Worm (Caenorhabditis elegans) whole organism, late embryonic: ENCODE data around the gene gmpr-1.

ENCODE experiments used
- F13H6.1 ChIP-seq: sonication (generic microtip); optimal IDR thresholded peaks from 2 replicates; lab custom pipeline; 2016; ENCODE audit warnings: missing genetic modification characterization, missing compliant biosample characterization
- K02D7.2 ChIP-seq: sonication (generic microtip); optimal IDR thresholded peaks from 2 replicates; lab custom pipeline; 2017; ENCODE audit warnings: mild to moderate bottlenecking, missing genetic modification characterization, missing compliant biosample characterization
- T23F11.4 ChIP-seq: fragments of 200-800 bp; sonication (Bioruptor generic); optimal IDR thresholded peaks from 2 replicates; lab custom pipeline; 2018; ENCODE audit warnings: mild to moderate bottlenecking, missing genetic modification characterization, missing compliant biosample characterization
- ama-1 ChIP-seq: fragments of 150-350 bp; optimal IDR thresholded peaks from 2 replicates; lab custom pipeline; 2014
- ceh-14 ChIP-seq: sonication (generic microtip); optimal IDR thresholded peaks from 2 replicates; lab custom pipeline; 2016; ENCODE audit warnings: missing genotype, missing genetic modification characterization, missing compliant biosample characterization
- ceh-2 ChIP-seq: sonication (generic microtip); optimal IDR thresholded peaks from 2 replicates; lab custom pipeline; 2016; ENCODE audit warnings: missing genotype, missing genetic modification characterization, missing compliant biosample characterization
- ceh-22 ChIP-seq: sonication (generic microtip); optimal IDR thresholded peaks from 2 replicates; lab custom pipeline; 2017; ENCODE audit warnings: missing biosample characterization, missing genetic modification characterization
- ceh-24 ChIP-seq: sonication (generic microtip); optimal IDR thresholded peaks from 2 replicates; lab custom pipeline; 2016; ENCODE audit warnings: mild to moderate bottlenecking, missing genetic modification characterization, missing compliant biosample characterization
- ceh-31 ChIP-seq: sonication (generic microtip); optimal IDR thresholded peaks from 2 replicates; lab custom pipeline; 2016; ENCODE audit warnings: missing genetic modification characterization, missing compliant biosample characterization
- ceh-34 ChIP-seq: sonication (generic microtip); optimal IDR thresholded peaks from 2 replicates; lab custom pipeline; 2016; ENCODE audit warnings: mild to moderate bottlenecking, missing genetic modification characterization, missing compliant biosample characterization
- ceh-45 ChIP-seq: fragments of 200-800 bp; sonication (Bioruptor generic); IDR thresholded peaks from 2 replicates; pipeline ENCODE4 v1.3.6; 2022; ENCODE audit warnings: missing genetic modification reagents, missing genetic modification characterization, missing compliant biosample characterization
- ceh-6 ChIP-seq: fragments of 200-800 bp; sonication (Bioruptor generic); optimal IDR thresholded peaks from 2 replicates; lab custom pipeline; 2018; ENCODE audit warnings: mild to moderate bottlenecking, missing genetic modification characterization, missing compliant biosample characterization
- ceh-9 ChIP-seq: sonication (generic microtip); optimal IDR thresholded peaks from 2 replicates; lab custom pipeline; 2016; ENCODE audit warnings: mild to moderate bottlenecking, missing genetic modification characterization, inconsistent platforms, missing compliant biosample characterization
- dmd-4 ChIP-seq: sonication (generic microtip); optimal IDR thresholded peaks from 2 replicates; lab custom pipeline; 2016; ENCODE audit warnings: borderline replicate concordance, missing genetic modification characterization, missing compliant biosample characterization
- dve-1 ChIP-seq: sonication (generic microtip); optimal IDR thresholded peaks from 2 replicates; lab custom pipeline; 2017; ENCODE audit warnings: antibody characterized with exemption, mild to moderate bottlenecking, missing genetic modification characterization, missing compliant biosample characterization
- elt-2 ChIP-seq: sonication (generic microtip); optimal IDR thresholded peaks from 2 replicates; lab custom pipeline; 2016; ENCODE audit warnings: missing genetic modification reagents, missing genetic modification characterization, missing compliant biosample characterization
- fkh-10 ChIP-seq: fragments of 150-350 bp; optimal IDR thresholded peaks from 2 replicates; lab custom pipeline; 2014; ENCODE audit warnings: missing biosample characterization, missing genetic modification reagents, missing genetic modification characterization
- fkh-6 ChIP-seq: sonication (generic microtip); optimal IDR thresholded peaks from 2 replicates; lab custom pipeline; 2016; ENCODE audit warnings: missing genetic modification characterization, missing compliant biosample characterization
- gmeb-2 ChIP-seq: sonication (generic microtip); optimal IDR thresholded peaks from 2 replicates; lab custom pipeline; 2016; ENCODE audit warnings: missing genetic modification characterization, inconsistent platforms, missing compliant biosample characterization
- hlh-13 ChIP-seq: fragments of 200-800 bp; sonication (Bioruptor generic); optimal IDR thresholded peaks from 2 replicates; lab custom pipeline; 2018; ENCODE audit warnings: mild to moderate bottlenecking, missing genetic modification characterization, missing compliant biosample characterization
- hlh-30 ChIP-seq: sonication (generic microtip); optimal IDR thresholded peaks from 2 replicates; lab custom pipeline; 2017; ENCODE audit warnings: antibody characterized with exemption, missing genetic modification characterization, missing compliant biosample characterization; ENCODE audit not compliant: insufficient read depth
- lin-11 ChIP-seq: fragments of 200-800 bp; sonication (Bioruptor generic); optimal IDR thresholded peaks from 2 replicates; lab custom pipeline; 2018; ENCODE audit warnings: mild to moderate bottlenecking, missing genetic modification characterization, missing compliant biosample characterization
- mec-3 ChIP-seq: sonication (generic microtip); optimal IDR thresholded peaks from 2 replicates; lab custom pipeline; 2016; ENCODE audit warnings: borderline replicate concordance, missing genetic modification characterization, missing compliant biosample characterization
- nfya-1 ChIP-seq: sonication (generic microtip); optimal IDR thresholded peaks from 2 replicates; lab custom pipeline; 2017; ENCODE audit warnings: missing genetic modification characterization, mild to moderate bottlenecking, missing compliant biosample characterization, antibody characterized with exemption, moderate library complexity
- nhr-11 ChIP-seq: fragments of 150-350 bp; optimal IDR thresholded peaks from 2 replicates; lab custom pipeline; 2014; ENCODE audit warnings: missing biosample characterization, missing genetic modification characterization
- npax-4 ChIP-seq: sonication (generic microtip); optimal IDR thresholded peaks from 2 replicates; lab custom pipeline; 2016; ENCODE audit warnings: missing genetic modification characterization, missing compliant biosample characterization
- pag-3 ChIP-seq: sonication (generic microtip); optimal IDR thresholded peaks from 2 replicates; lab custom pipeline; 2016; ENCODE audit warnings: missing compliant biosample characterization, missing genetic modification characterization, borderline replicate concordance
- pha-2 ChIP-seq: sonication (generic microtip); optimal IDR thresholded peaks from 2 replicates; lab custom pipeline; 2017; ENCODE audit warnings: mild to moderate bottlenecking, missing genetic modification characterization, missing compliant biosample characterization
- pha-4 ChIP-seq: fragments of 150-350 bp; optimal IDR thresholded peaks from 2 replicates; lab custom pipeline; 2018; ENCODE audit warnings: missing biosample characterization, missing genetic modification reagents, missing genetic modification characterization
- pros-1 ChIP-seq: fragments of 150-350 bp; optimal IDR thresholded peaks from 2 replicates; lab custom pipeline; 2014; ENCODE audit warnings: missing biosample characterization, missing genetic modification reagents, missing genetic modification characterization
- rnt-1 ChIP-seq: sonication (generic microtip); optimal IDR thresholded peaks from 2 replicates; lab custom pipeline; 2016; ENCODE audit warnings: missing genetic modification characterization, missing compliant biosample characterization
- sdc-2 ChIP-seq: sonication (generic microtip); optimal IDR thresholded peaks from 2 replicates; lab custom pipeline; 2016; ENCODE audit warnings: missing genotype, missing genetic modification characterization, missing compliant biosample characterization
- sox-2 ChIP-seq: fragments of 200-800 bp; sonication (Bioruptor generic); IDR thresholded peaks from 2 replicates; pipeline ENCODE4 v1.3.6; 2022; ENCODE audit warnings: missing genetic modification reagents, missing genetic modification characterization, missing compliant biosample characterization
- syd-9 ChIP-seq: sonication (generic microtip); optimal IDR thresholded peaks from 2 replicates; lab custom pipeline; 2016; ENCODE audit warnings: mild to moderate bottlenecking, missing genetic modification characterization, moderate library complexity, missing compliant biosample characterization
- tbx-2 ChIP-seq: sonication (generic microtip); optimal IDR thresholded peaks from 2 replicates; lab custom pipeline; 2016; ENCODE audit warnings: missing genetic modification characterization, missing compliant biosample characterization
- tbx-7 ChIP-seq: sonication (generic microtip); optimal IDR thresholded peaks from 2 replicates; lab custom pipeline; 2016; ENCODE audit warnings: missing genotype, missing genetic modification characterization, missing compliant biosample characterization
- ttx-3 ChIP-seq: sonication (generic microtip); optimal IDR thresholded peaks from 2 replicates; lab custom pipeline; 2016; ENCODE audit warnings: missing genetic modification reagents, missing genetic modification characterization, missing compliant biosample characterization
- unc-3 ChIP-seq, 2 experiments: fragments of 200-800 bp in 1 of 2; sonication (Bioruptor generic) in 1 of 2; sonication (generic microtip) in 1 of 2; conservative IDR thresholded peaks in 1 of 2; optimal IDR thresholded peaks in 1 of 2; 2 replicates each; pipeline versions ENCODE4 v1.3.6 to Lab custom; 2016 to 2022; ENCODE audit warnings: missing compliant biosample characterization in 2 of 2, missing genetic modification characterization in 2 of 2, missing genetic modification reagents in 1 of 2
- unc-86 ChIP-seq: sonication (generic microtip); optimal IDR thresholded peaks from 2 replicates; lab custom pipeline; 2016; ENCODE audit warnings: missing genetic modification characterization, missing compliant biosample characterization

Gene gmpr-1

ce11 chrV:4401865-4402264 is 30.7 kb upstream of the gmpr-1 start, which contains the start of gene F13A2.5:
Gene F13A2.5 (minus strand): TSS chrV:4401965.
- no peak for TF ChIP-seq F13H6.1
- TF ChIP-seq hlh-13 (GFP tag; lab: Kevin White, UChicago), result no peak
- TF ChIP-seq pha-2, result no peak
- no peak for TF ChIP-seq elt-2 (tag; lab: Kevin White, UChicago)
- TF ChIP-seq hlh-30 (tag; lab: Kevin White, UChicago), result no peak
- TF ChIP-seq ceh-6 (GFP tag; lab: Kevin White, UChicago), result no peak
- no peak for TF ChIP-seq syd-9 (tag; lab: Kevin White, UChicago)
- no peak for TF ChIP-seq ceh-24 (tag; lab: Kevin White, UChicago)
- TF ChIP-seq ceh-45, result no peak
- TF ChIP-seq fkh-6 (tag; lab: Kevin White, UChicago), result no peak

DNA sequence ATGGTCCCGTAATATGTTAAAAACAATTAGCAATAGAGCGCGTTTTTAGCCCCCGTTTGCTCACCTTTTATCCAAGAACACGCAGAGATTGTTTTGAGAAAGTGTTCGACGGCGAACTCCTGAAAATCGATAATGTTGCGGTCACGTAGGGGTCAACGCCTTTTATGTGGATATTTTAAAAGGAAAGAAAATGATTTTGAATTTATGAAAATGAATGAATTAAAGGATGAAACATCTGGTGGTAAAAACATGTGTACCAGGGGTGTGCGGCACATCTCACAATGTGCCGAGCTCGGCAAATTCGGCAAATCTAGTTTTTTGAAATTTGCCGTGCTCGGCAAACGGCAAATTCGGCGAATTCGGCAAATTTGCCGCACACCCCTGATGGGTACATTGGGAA is 28.9 kb upstream of the gmpr-1 start, which contains the start of gene F13A2.4:
F13A2.4 (minus strand) TSS at position 101 of the 400 bp plus-strand sequence.
- TF ChIP-seq ceh-45 (no peak), ceh-34 (no peak), lin-11 (tag; lab: Kevin White, UChicago) (no peak), ceh-22 (tag; lab: Kevin White, UChicago) (no peak), ttx-3 (tag; lab: Kevin White, UChicago) (no peak), syd-9 (tag; lab: Kevin White, UChicago) (no peak), dmd-4 (tag; lab: Kevin White, UChicago) (no peak), sdc-2 (tag; lab: Kevin White, UChicago) (no peak), fkh-10 (GFP tag; lab: Kevin White, UChicago) (no peak), pha-4 (tag; lab: Kevin White, UChicago) (no peak), nfya-1 (tag; lab: Kevin White, UChicago) (no peak), K02D7.2 (no peak), pros-1 (tag; lab: Kevin White, UChicago) (no peak)

DNA sequence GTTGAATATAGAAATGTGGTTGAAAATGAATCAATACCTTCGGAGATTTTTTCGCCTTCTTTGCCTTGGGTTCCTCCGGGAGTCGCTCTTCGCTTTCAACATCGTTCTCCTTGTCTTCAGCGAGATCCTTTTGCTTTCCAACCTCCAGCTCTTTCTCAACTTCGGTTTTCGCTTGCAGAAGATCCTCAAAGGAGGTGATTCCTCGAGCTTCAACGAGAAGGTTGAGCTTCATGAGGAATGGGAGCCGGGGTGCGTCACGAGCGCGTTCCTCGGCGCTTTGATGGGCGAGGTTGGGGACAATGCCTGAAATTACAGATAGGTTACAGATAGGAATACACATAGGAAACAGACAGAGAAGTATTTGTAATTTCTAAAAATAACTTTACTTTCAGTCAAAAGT is 27.7 kb upstream of the gmpr-1 start:
- TF ChIP-seq ceh-31 (tag; lab: Kevin White, UChicago), result no peak
- no peak for TF ChIP-seq ceh-9
- no peak for TF ChIP-seq tbx-7 (tag; lab: Kevin White, UChicago)
- no peak for TF ChIP-seq unc-3 (GFP tag; conservative IDR thresholded peaks at IDR 0.05; lab: Robert Waterston, UW)
- no peak for TF ChIP-seq unc-3 (tag; optimal IDR thresholded peaks at IDR 0.05; lab: Kevin White, UChicago)
- no peak for TF ChIP-seq ceh-24 (tag; lab: Kevin White, UChicago)
- TF ChIP-seq rnt-1, result no peak
- TF ChIP-seq ceh-2, result no peak
- no peak for TF ChIP-seq ceh-14
- TF ChIP-seq sox-2, result no peak
- TF ChIP-seq mec-3 (tag; lab: Kevin White, UChicago), result no peak
- TF ChIP-seq T23F11.4 (GFP tag; lab: Kevin White, UChicago), result no peak
- no peak for TF ChIP-seq pag-3 (tag; lab: Kevin White, UChicago)
- TF ChIP-seq dve-1, result no peak
- TF ChIP-seq fkh-6 (tag; lab: Kevin White, UChicago), result no peak
- no peak for TF ChIP-seq unc-86 (tag; lab: Kevin White, UChicago)
- TF ChIP-seq nhr-11 (tag; lab: Kevin White, UChicago), result no peak
- TF ChIP-seq gmeb-2 (tag; lab: Kevin White, UChicago), result no peak
- TF ChIP-seq ama-1 (lab: Kevin White, UChicago), result no peak
- TF ChIP-seq tbx-2, result no peak
- TF ChIP-seq npax-4, result no peak
- TF ChIP-seq, all 69 proteins: peak for 0
